Worm (Caenorhabditis elegans): ENCODE measurements around the gene W09D10.4.

The W09D10.4 gene

ce11 chrIII:10739902-10740301, 23.9 kb upstream of the W09D10.4 start:
- TF ChIP-seq ces-1 (GFP tag; optimal IDR thresholded peaks at IDR 0.05) (peak; percentile 52), nhr-76 (tag; optimal IDR thresholded peaks at IDR 0.05) (no peak), mls-2 (tag; optimal IDR thresholded peaks at IDR 0.05) (peak; percentile 6), ceh-43 (GFP tag; optimal IDR thresholded peaks at IDR 0.05) (no peak), mab-5 (tag; optimal IDR thresholded peaks at IDR 0.05) (no peak), nhr-28 (tag; optimal IDR thresholded peaks at IDR 0.05) (no peak), elt-3 (tag; optimal IDR thresholded peaks at IDR 0.05) (no peak), ham-2 (GFP tag; optimal IDR thresholded peaks at IDR 0.05) (peak; percentile 22), sptf-1 (tag; optimal IDR thresholded peaks at IDR 0.05) (peak; percentile 26), unc-120 (tag; optimal IDR thresholded peaks at IDR 0.05; ENCODE audit: poor library complexity, severe bottlenecking) (peak; percentile 74), snpc-4 (tag; optimal IDR thresholded peaks at IDR 0.05) (no peak), mep-1 (tag; optimal IDR thresholded peaks at IDR 0.05) (peak; percentile 11), nhr-237 (tag; optimal IDR thresholded peaks at IDR 0.05) (peak; percentile 40)

- no peak for TF ChIP-seq elt-1 (tag; optimal IDR thresholded peaks at IDR 0.05; ENCODE audit: borderline replicate concordance, insufficient read depth)
- no peak for TF ChIP-seq unc-39 (tag; optimal IDR thresholded peaks at IDR 0.05)
- no peak for TF ChIP-seq lin-13 (tag; optimal IDR thresholded peaks at IDR 0.05)
- TF ChIP-seq unc-120 (tag; optimal IDR thresholded peaks at IDR 0.05; ENCODE audit: poor library complexity, severe bottlenecking) = no peak
- no peak for TF ChIP-seq ztf-11 (tag; optimal IDR thresholded peaks at IDR 0.05)
- no peak for TF ChIP-seq nhr-12 (tag; optimal IDR thresholded peaks at IDR 0.05)
- no peak for TF ChIP-seq ham-2 (GFP tag; optimal IDR thresholded peaks at IDR 0.05)
- no peak for TF ChIP-seq tbx-8 (GFP tag; optimal IDR thresholded peaks at IDR 0.05)
- no peak for TF ChIP-seq mls-2 (tag; optimal IDR thresholded peaks at IDR 0.05)
- TF ChIP-seq elt-3 (tag; optimal IDR thresholded peaks at IDR 0.05) = no peak
- TF ChIP-seq zip-8 (tag; optimal IDR thresholded peaks at IDR 0.05) = no peak
- no peak for TF ChIP-seq nhr-76 (tag; optimal IDR thresholded peaks at IDR 0.05)
Measured at ce11 chrIII:10739455-10739854, 23.5 kb upstream of the W09D10.4 start, which contains the start of gene smap-1. TSS of gene smap-1 (minus strand) at chrIII:10739792.

ce11 chrIII:10738081-10738480, 22.1 kb upstream of the W09D10.4 start:
- TF ChIP-seq ceh-83 (GFP tag; optimal IDR thresholded peaks at IDR 0.05) (no peak), mab-5 (tag; optimal IDR thresholded peaks at IDR 0.05) (no peak), ztf-11 (tag; optimal IDR thresholded peaks at IDR 0.05) (no peak), unc-39 (tag; optimal IDR thresholded peaks at IDR 0.05) (no peak), mep-1 (tag; optimal IDR thresholded peaks at IDR 0.05) (no peak), elt-1 (tag; optimal IDR thresholded peaks at IDR 0.05; ENCODE audit: borderline replicate concordance, insufficient read depth) (no peak), nhr-2 (tag; optimal IDR thresholded peaks at IDR 0.05) (no peak)

- TF ChIP-seq nhr-2 (tag; optimal IDR thresholded peaks at IDR 0.05) (no peak), M03D4.4 (tag; optimal IDR thresholded peaks at IDR 0.05) (no peak), bed-3 (GFP tag; optimal IDR thresholded peaks at IDR 0.05) (no peak), ceh-83 (GFP tag; optimal IDR thresholded peaks at IDR 0.05) (no peak), ceh-43 (GFP tag; optimal IDR thresholded peaks at IDR 0.05) (no peak), snpc-4 (tag; optimal IDR thresholded peaks at IDR 0.05) (no peak), lsy-2 (tag; optimal IDR thresholded peaks at IDR 0.05) (no peak), sem-2 (GFP tag; optimal IDR thresholded peaks at IDR 0.05) (no peak), ztf-11 (tag; optimal IDR thresholded peaks at IDR 0.05) (no peak), lin-32 (GFP tag; optimal IDR thresholded peaks at IDR 0.05) (no peak), sptf-1 (tag; optimal IDR thresholded peaks at IDR 0.05) (no peak), ham-2 (GFP tag; optimal IDR thresholded peaks at IDR 0.05) (no peak), nhr-237 (tag; optimal IDR thresholded peaks at IDR 0.05) (no peak), unc-120 (tag; optimal IDR thresholded peaks at IDR 0.05; ENCODE audit: poor library complexity, severe bottlenecking) (no peak), mab-5 (tag; optimal IDR thresholded peaks at IDR 0.05) (no peak)
Measured at ce11 chrIII:10736322-10736985, 20.5 kb upstream of the W09D10.4 start.

ce11 chrIII:10734511-10735233, 18.7 kb upstream of the W09D10.4 start:
- no peak for TF ChIP-seq tbx-8 (GFP tag; optimal IDR thresholded peaks at IDR 0.05)
- no peak for TF ChIP-seq mls-2 (tag; optimal IDR thresholded peaks at IDR 0.05)
- no peak for TF ChIP-seq ceh-43 (GFP tag; optimal IDR thresholded peaks at IDR 0.05)
- no peak for TF ChIP-seq elt-1 (tag; optimal IDR thresholded peaks at IDR 0.05; ENCODE audit: borderline replicate concordance, insufficient read depth)
- TF ChIP-seq lin-13 (tag; optimal IDR thresholded peaks at IDR 0.05) = no peak
- TF ChIP-seq nhr-237 (tag; optimal IDR thresholded peaks at IDR 0.05) = no peak
- no peak for TF ChIP-seq unc-62 (GFP tag; optimal IDR thresholded peaks at IDR 0.05)
- TF ChIP-seq bed-3 (GFP tag; optimal IDR thresholded peaks at IDR 0.05) = no peak
- TF ChIP-seq lin-32 (GFP tag; optimal IDR thresholded peaks at IDR 0.05) = no peak
- no peak for TF ChIP-seq flh-1 (GFP tag; optimal IDR thresholded peaks at IDR 0.05)
- no peak for TF ChIP-seq unc-39 (tag; optimal IDR thresholded peaks at IDR 0.05)
- no peak for TF ChIP-seq hlh-1 (tag; optimal IDR thresholded peaks at IDR 0.05)
- no peak for TF ChIP-seq cnd-1 (tag; optimal IDR thresholded peaks at IDR 0.05)
- no peak for TF ChIP-seq mep-1 (tag; optimal IDR thresholded peaks at IDR 0.05)
- no peak for TF ChIP-seq zip-8 (tag; optimal IDR thresholded peaks at IDR 0.05)
- TF ChIP-seq ztf-11 (tag; optimal IDR thresholded peaks at IDR 0.05) = no peak
- TF ChIP-seq lsy-2 (tag; optimal IDR thresholded peaks at IDR 0.05) = no peak
- no peak for TF ChIP-seq drap-1 (GFP tag; optimal IDR thresholded peaks at IDR 0.05)
- TF ChIP-seq blmp-1 (tag; optimal IDR thresholded peaks at IDR 0.05) = no peak
